Fruit fly (Drosophila melanogaster): ENCODE results near the gene snsl.

The snsl gene

DNA sequence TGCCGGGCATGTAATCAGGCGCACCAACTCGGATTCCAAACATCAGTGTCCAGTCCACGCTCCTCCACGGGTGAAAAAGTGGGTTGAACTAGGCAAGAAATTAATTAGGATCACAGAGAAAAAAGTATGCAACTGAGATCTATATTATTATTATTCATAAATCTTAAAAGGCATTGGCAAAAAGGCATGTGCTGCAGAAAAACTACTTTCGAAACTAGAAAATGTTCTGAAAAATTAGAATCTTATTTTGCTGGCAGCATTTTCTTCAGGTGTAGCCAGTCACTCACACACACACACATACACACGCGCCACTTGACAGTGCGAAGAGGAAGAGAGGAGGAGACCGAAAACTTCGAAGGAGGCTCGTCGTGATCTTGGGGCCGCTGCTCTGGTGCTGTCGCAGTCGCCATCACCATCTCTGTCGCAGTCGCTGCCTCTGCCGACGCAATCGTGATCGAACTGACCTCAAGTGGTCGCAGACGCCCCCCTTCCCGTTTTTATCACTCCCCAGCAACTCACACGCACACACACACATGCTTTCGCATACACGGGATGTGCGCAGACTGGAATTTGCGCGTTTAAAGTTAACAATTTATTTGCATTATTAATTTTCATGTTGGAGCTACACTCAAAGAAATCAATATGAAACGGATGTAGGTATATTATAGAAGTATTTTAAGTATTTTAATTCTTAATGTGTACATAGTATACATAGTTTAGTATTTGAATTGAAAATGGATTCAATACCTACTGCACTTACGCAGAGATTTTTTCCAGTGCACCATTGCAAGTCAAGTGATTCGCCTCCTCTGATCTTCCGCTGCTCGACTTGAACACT is 19.0 kb downstream of the snsl start (continued):
- TF ChIP-seq HmgZ (tag; optimal IDR thresholded peaks at IDR 0.05) (no peak), vvl (GFP tag; IDR thresholded peaks at IDR 0.05) (peak; percentile 80), CoRest (tag; optimal IDR thresholded peaks at IDR 0.05) (peak; percentile 41), sens-2 (GFP tag; IDR thresholded peaks at IDR 0.05) (peak; percentile 50; the same call in 1 of the 2 replicates), CG30020 (tag; optimal IDR thresholded peaks at IDR 0.05) (no peak), Hr39 (optimal IDR thresholded peaks at IDR 0.05) (no peak), Scr (GFP tag; IDR thresholded peaks at IDR 0.05; ENCODE audit: partially characterized antibody) (no peak), HLH4C (GFP tag; IDR thresholded peaks at IDR 0.05; ENCODE audit: partially characterized antibody) (no peak), CG12104 (GFP tag; optimal IDR thresholded peaks at IDR 0.05) (no peak), lab (GFP tag; optimal IDR thresholded peaks at IDR 0.05) (peak; percentile 62), Nf-YA (GFP tag; IDR thresholded peaks at IDR 0.05) (no peak; the same call in 1 of the 2 replicates), CG8089 (GFP tag; optimal IDR thresholded peaks at IDR 0.05) (no peak), CG42726 (GFP tag; IDR thresholded peaks at IDR 0.05; ENCODE audit: partially characterized antibody) (no peak), Lhr (GFP tag; optimal IDR thresholded peaks at IDR 0.05) (no peak), Ets65A (GFP tag) (peak; percentile 88), CG10462 (GFP tag; optimal IDR thresholded peaks at IDR 0.05) (no peak), Nf-YB (GFP tag; optimal IDR thresholded peaks at IDR 0.05) (peak; percentile 24), B-H2 (GFP tag; optimal IDR thresholded peaks at IDR 0.05) (no peak), CG10431 (GFP tag; optimal IDR thresholded peaks at IDR 0.05) (no peak), unc-4 (GFP tag; IDR thresholded peaks at IDR 0.05; ENCODE audit: partially characterized antibody) (no peak), Optix (GFP tag; IDR thresholded peaks at IDR 0.05) (peak; percentile 55; the same call in 1 of the 3 replicates), CG7556 (GFP tag; optimal IDR thresholded peaks at IDR 0.05) (peak; percentile 39), CG1647 (GFP tag; optimal IDR thresholded peaks at IDR 0.05) (no peak), Lim3 (GFP tag; IDR thresholded peaks at IDR 0.05) (no peak), CG12391 (tag; optimal IDR thresholded peaks at IDR 0.05) (peak; percentile 53), phol (tag; optimal IDR thresholded peaks at IDR 0.05) (peak; percentile 70), CG13287 (GFP tag; IDR thresholded peaks at IDR 0.05; ENCODE audit: partially characterized antibody) (no peak), CG18476 (GFP tag; optimal IDR thresholded peaks at IDR 0.05) (peak; percentile 27), HLHmδ (GFP tag; optimal IDR thresholded peaks at IDR 0.05) (no peak), bcd (GFP tag; optimal IDR thresholded peaks at IDR 0.05) (peak; percentile 44), maf-S (GFP tag; optimal IDR thresholded peaks at IDR 0.05) (no peak), CG14965 (GFP tag; optimal IDR thresholded peaks at IDR 0.05; ENCODE audit: borderline replicate concordance) (no peak), CG34376 (GFP tag; optimal IDR thresholded peaks at IDR 0.05) (no peak), luna (GFP tag; optimal IDR thresholded peaks at IDR 0.05) (no peak), sc (optimal IDR thresholded peaks at IDR 0.05) (no peak), sc (GFP tag; optimal IDR thresholded peaks at IDR 0.05) (peak; percentile 23), sr (GFP tag; IDR thresholded peaks at IDR 0.05) (no peak), Antp (GFP tag; optimal IDR thresholded peaks at IDR 0.05) (peak; percentile 10), Fer3 (tag; optimal IDR thresholded peaks at IDR 0.05) (peak; percentile 62), CG15601 (tag; optimal IDR thresholded peaks at IDR 0.05) (no peak), ci (GFP tag; IDR thresholded peaks at IDR 0.05) (peak; percentile 67), CG11696 (GFP tag; IDR thresholded peaks at IDR 0.05) (peak; percentile 44; the same call in 1 of the 2 replicates), CG32767 (GFP tag; IDR thresholded peaks at IDR 0.05) (peak; percentile 32), Chrac-16 (GFP tag; optimal IDR thresholded peaks at IDR 0.05) (peak; percentile 69), Ravus (GFP tag; IDR thresholded peaks at IDR 0.05) (peak; percentile 27; the same call in 1 of the 2 replicates), CG7928 (GFP tag; optimal IDR thresholded peaks at IDR 0.05) (peak; percentile 17), trh (GFP tag; optimal IDR thresholded peaks at IDR 0.05) (peak; percentile 38), croc (GFP tag; conservative IDR thresholded peaks at IDR 0.05) (no peak), Med (GFP tag) (peak; percentile 71)

All from whole organism, embryonic.